Worm (Caenorhabditis elegans) whole organism, midembryonic: ENCODE results near the gene F55A11.1.

Experiments used
- T22C8.4 ChIP-seq: fragments of 200-800 bp; sonication (Bioruptor generic); IDR thresholded peaks from 2 replicates; pipeline ENCODE4 v1.3.6; 2022; ENCODE audit warnings: missing genetic modification characterization, missing compliant biosample characterization
- cog-1 ChIP-seq: sonication (generic microtip); optimal IDR thresholded peaks from 2 replicates; lab custom pipeline; 2016; ENCODE audit warnings: missing genetic modification characterization, missing compliant biosample characterization
- flt-1 ChIP-seq: fragments of 200-800 bp; sonication (Bioruptor generic); IDR thresholded peaks from 2 replicates; pipeline ENCODE4 v1.3.6; 2022; ENCODE audit warnings: missing genetic modification characterization, missing compliant biosample characterization
- med-1 ChIP-seq: sonication (generic microtip); optimal IDR thresholded peaks from 2 replicates; lab custom pipeline; 2017; ENCODE audit warnings: missing genetic modification characterization, mild to moderate bottlenecking, missing compliant biosample characterization, antibody characterized with exemption, missing genetic modification reagents; ENCODE audit not compliant: insufficient read depth
- ref-1 ChIP-seq: fragments of 200-800 bp; sonication (Bioruptor generic); conservative IDR thresholded peaks from 2 replicates; pipeline ENCODE4 v1.3.6; 2022; ENCODE audit warnings: missing genetic modification reagents, missing genetic modification characterization, missing compliant biosample characterization
- tab-1 ChIP-seq: fragments of 200-800 bp; sonication (Bioruptor generic); IDR thresholded peaks from 2 replicates; pipeline ENCODE4 v1.3.6; 2022; ENCODE audit warnings: missing genetic modification characterization, missing compliant biosample characterization

- no peak for TF ChIP-seq flt-1
- TF ChIP-seq ref-1 (GFP tag; lab: Robert Waterston, UW): no peak
- no peak for TF ChIP-seq cog-1
- TF ChIP-seq T22C8.4 (GFP tag; lab: Robert Waterston, UW): no peak
- no peak for TF ChIP-seq med-1 (GFP tag; lab: Kevin White, UChicago)
- TF ChIP-seq tab-1 (GFP tag; lab: Robert Waterston, UW): no peak
Measured at ce11 chrV:11787258-11787657, 23.1 kb upstream of the F55A11.1 start, which contains the start of gene F55A11.7.
